Worm (Caenorhabditis elegans) whole organism, L4 larva: ENCODE results near the gene ver-3.

Source experiments
- F10B5.3 ChIP-seq: sonication (generic microtip); optimal IDR thresholded peaks from 2 replicates; lab custom pipeline; 2016; ENCODE audit warnings: mild to moderate bottlenecking, missing genetic modification characterization, missing compliant biosample characterization
- F37D6.2 ChIP-seq: sonication (generic microtip); optimal IDR thresholded peaks from 2 replicates; lab custom pipeline; 2016; ENCODE audit warnings: mild to moderate bottlenecking, missing genetic modification characterization, missing compliant biosample characterization
- F44E2.7 ChIP-seq: fragments of 200-800 bp; sonication (Bioruptor generic); IDR thresholded peaks from 2 replicates; pipeline ENCODE4 v2.1.2; 2022; ENCODE audit warnings: missing genetic modification characterization, missing compliant biosample characterization
- R02D3.7 ChIP-seq: fragments of 150-350 bp; sonication (generic microtip); optimal IDR thresholded peaks from 3 replicates; lab custom pipeline; 2014; ENCODE audit warnings: missing biosample characterization, missing genetic modification characterization
- ZK337.2 ChIP-seq: fragments of 200-800 bp; sonication (Bioruptor generic); IDR thresholded peaks from 2 replicates; pipeline ENCODE4 v1.3.6; 2022; ENCODE audit warnings: missing genetic modification reagents, missing genetic modification characterization, missing compliant biosample characterization
- aly-2 ChIP-seq: sonication (generic microtip); optimal IDR thresholded peaks from 2 replicates; lab custom pipeline; 2018; ENCODE audit warnings: missing biosample characterization, missing genetic modification characterization
- arid-1 ChIP-seq: fragments of 200-800 bp; sonication (Bioruptor generic); conservative IDR thresholded peaks from 2 replicates; pipeline ENCODE4 v1.3.6; 2022; ENCODE audit warnings: missing genetic modification reagents, missing genetic modification characterization, missing compliant biosample characterization
- ceh-28 ChIP-seq: fragments of 150-350 bp; optimal IDR thresholded peaks from 2 replicates; lab custom pipeline; 2014; ENCODE audit warnings: missing biosample characterization, missing genetic modification reagents, missing genetic modification characterization
- ceh-44 ChIP-seq: fragments of 200-800 bp; sonication (Bioruptor generic); IDR thresholded peaks from 2 replicates; pipeline ENCODE4 v1.3.6; 2022; ENCODE audit warnings: missing genetic modification reagents, missing genetic modification characterization, missing compliant biosample characterization
- ces-1 ChIP-seq: fragments of 150-350 bp; sonication (generic microtip); optimal IDR thresholded peaks from 4 replicates; lab custom pipeline; 2014; ENCODE audit warnings: missing biosample characterization, missing genetic modification reagents, missing genetic modification characterization
- daf-16 ChIP-seq, 3 experiments: sonication (generic microtip); optimal IDR thresholded peaks; 2 replicates each; lab custom pipeline; 2016 to 2017; ENCODE audit warnings: missing genetic modification characterization in 3 of 3, missing genetic modification reagents in 3 of 3, mild to moderate bottlenecking in 2 of 3, missing compliant biosample characterization in 2 of 3, missing biosample characterization in 1 of 3, moderate library complexity in 1 of 3
- dmd-6 ChIP-seq: fragments of 200-800 bp; sonication (Bioruptor generic); IDR thresholded peaks from 2 replicates; pipeline ENCODE4 v1.3.6; 2022; ENCODE audit warnings: missing genetic modification reagents, missing genetic modification characterization, missing compliant biosample characterization
- dve-1 ChIP-seq: sonication (generic microtip); optimal IDR thresholded peaks from 2 replicates; lab custom pipeline; 2017; ENCODE audit warnings: antibody characterized with exemption, mild to moderate bottlenecking, missing genetic modification characterization, missing compliant biosample characterization; ENCODE audit not compliant: insufficient read depth
- hlh-11 ChIP-seq: fragments of 200-800 bp; sonication (Bioruptor generic); optimal IDR thresholded peaks from 2 replicates; lab custom pipeline; 2018; ENCODE audit warnings: mild to moderate bottlenecking, missing genetic modification characterization, missing compliant biosample characterization
- hlh-30 ChIP-seq: sonication (generic microtip); optimal IDR thresholded peaks from 2 replicates; lab custom pipeline; 2017; ENCODE audit warnings: antibody characterized with exemption, mild to moderate bottlenecking, missing genetic modification characterization, missing compliant biosample characterization; ENCODE audit not compliant: insufficient read depth
- lin-1 ChIP-seq: fragments of 200-800 bp; sonication (Bioruptor generic); IDR thresholded peaks from 2 replicates; pipeline ENCODE4 v1.3.6; 2022; ENCODE audit warnings: missing genetic modification reagents, missing genetic modification characterization, missing compliant biosample characterization
- lin-13 ChIP-seq: fragments of 150-350 bp; optimal IDR thresholded peaks from 2 replicates; lab custom pipeline; 2014; ENCODE audit warnings: missing biosample characterization, missing genetic modification reagents, missing genetic modification characterization
- lin-38 ChIP-seq: fragments of 200-800 bp; sonication (Bioruptor generic); IDR thresholded peaks from 2 replicates; pipeline ENCODE4 v1.3.6; 2022; ENCODE audit warnings: missing genetic modification reagents, missing genetic modification characterization, missing compliant biosample characterization
- lir-3 ChIP-seq: sonication (generic microtip); optimal IDR thresholded peaks from 2 replicates; lab custom pipeline; 2016; ENCODE audit warnings: mild to moderate bottlenecking, missing genetic modification characterization, missing compliant biosample characterization
- mep-1 ChIP-seq: fragments of 150-350 bp; sonication (generic microtip); optimal IDR thresholded peaks from 3 replicates; lab custom pipeline; 2014; ENCODE audit warnings: missing biosample characterization, missing genetic modification characterization
- mxl-3 ChIP-seq: fragments of 200-800 bp; sonication (Bioruptor generic); optimal IDR thresholded peaks from 2 replicates; lab custom pipeline; 2018; ENCODE audit warnings: mild to moderate bottlenecking, missing genetic modification characterization, missing compliant biosample characterization
- nhr-237 ChIP-seq: sonication (generic microtip); optimal IDR thresholded peaks from 2 replicates; lab custom pipeline; 2017; ENCODE audit warnings: missing biosample characterization, missing genetic modification characterization
- nhr-28 ChIP-seq: fragments of 150-350 bp; optimal IDR thresholded peaks from 2 replicates; lab custom pipeline; 2014; ENCODE audit warnings: missing biosample characterization, missing genetic modification characterization
- nhr-48 ChIP-seq: sonication (generic microtip); optimal IDR thresholded peaks from 2 replicates; lab custom pipeline; 2016; ENCODE audit warnings: mild to moderate bottlenecking, missing genetic modification characterization, missing compliant biosample characterization
- nhr-6 ChIP-seq: fragments of 150-350 bp; optimal IDR thresholded peaks from 2 replicates; lab custom pipeline; 2014; ENCODE audit warnings: missing biosample characterization, missing genetic modification characterization
- nhr-76 ChIP-seq: fragments of 150-350 bp; optimal IDR thresholded peaks from 2 replicates; lab custom pipeline; 2014; ENCODE audit warnings: missing biosample characterization, missing genetic modification characterization
- php-3 ChIP-seq: fragments of 200-800 bp; sonication (Bioruptor generic); IDR thresholded peaks from 2 replicates; pipeline ENCODE4 v1.3.6; 2022; ENCODE audit warnings: missing genetic modification reagents, missing genetic modification characterization, missing compliant biosample characterization
- pqm-1 ChIP-seq: sonication (generic microtip); optimal IDR thresholded peaks from 2 replicates; lab custom pipeline; 2017; ENCODE audit warnings: missing biosample characterization, missing genetic modification characterization
- tra-1 ChIP-seq: fragments of 200-800 bp; sonication (Bioruptor generic); IDR thresholded peaks from 2 replicates; pipeline ENCODE4 v1.3.6; 2022; ENCODE audit warnings: missing genetic modification reagents, missing genetic modification characterization, missing compliant biosample characterization
- unc-130 ChIP-seq: sonication (generic microtip); optimal IDR thresholded peaks from 2 replicates; lab custom pipeline; 2016; ENCODE audit warnings: missing genetic modification reagents, missing genetic modification characterization, missing compliant biosample characterization
- unc-62 ChIP-seq, 3 experiments: fragments of 150-350 bp in 1 of 3; sonication (generic microtip); optimal IDR thresholded peaks in 2 of 3; peaks in 1 of 3; 1 replicate in 1 of 3; 2 replicates in 2 of 3; lab custom pipeline; 2014 to 2017; ENCODE audit warnings: missing biosample characterization in 3 of 3, missing genetic modification characterization in 3 of 3, missing genetic modification reagents in 3 of 3, missing genotype in 1 of 3
- vab-7 ChIP-seq: fragments of 200-800 bp; sonication (Bioruptor generic); IDR thresholded peaks from 2 replicates; pipeline ENCODE4 v1.3.6; 2022; ENCODE audit warnings: missing genetic modification reagents, missing genetic modification characterization, missing compliant biosample characterization

ver-3 gene

ce11 chrX:10951922-10952321, 40.4 kb upstream of the ver-3 start (continued):
- TF ChIP-seq lin-1 (GFP tag; lab: Robert Waterston, UW) (no peak), arid-1 (GFP tag; lab: Robert Waterston, UW) (no peak)

- no peak for TF ChIP-seq unc-130 (GFP tag; lab: Kevin White, UChicago)
- no peak for TF ChIP-seq F37D6.2 (tag; lab: Kevin White, UChicago)
- no peak for TF ChIP-seq hlh-30 (tag; lab: Kevin White, UChicago)
- no peak for TF ChIP-seq mep-1 (tag; lab: Kevin White, UChicago)
- no peak for TF ChIP-seq nhr-6
- TF ChIP-seq ces-1 (GFP tag; lab: Kevin White, UChicago), result no peak
- no peak for TF ChIP-seq lin-13 (GFP tag; lab: Kevin White, UChicago)
- TF ChIP-seq vab-7, result no peak
- no peak for TF ChIP-seq mxl-3
- TF ChIP-seq aly-2, result no peak
- no peak for TF ChIP-seq unc-62 (GFP tag; optimal IDR thresholded peaks at IDR 0.05 in 1 of 2; lab: Kevin White, UChicago)
- no peak for TF ChIP-seq unc-62 (tag; optimal IDR thresholded peaks at IDR 0.05; lab: Kevin White, UChicago)
- TF ChIP-seq ceh-28 (tag; lab: Kevin White, UChicago), result no peak
- no peak for TF ChIP-seq F44E2.7 (GFP tag; lab: Robert Waterston, UW)
These were observed 38.4 kb upstream of the ver-3 start, which contains the start of gene pbo-4 for ce11 chrX:10953834-10954233. Gene pbo-4, plus strand, starts transcription at chrX:10954134.

DNA sequence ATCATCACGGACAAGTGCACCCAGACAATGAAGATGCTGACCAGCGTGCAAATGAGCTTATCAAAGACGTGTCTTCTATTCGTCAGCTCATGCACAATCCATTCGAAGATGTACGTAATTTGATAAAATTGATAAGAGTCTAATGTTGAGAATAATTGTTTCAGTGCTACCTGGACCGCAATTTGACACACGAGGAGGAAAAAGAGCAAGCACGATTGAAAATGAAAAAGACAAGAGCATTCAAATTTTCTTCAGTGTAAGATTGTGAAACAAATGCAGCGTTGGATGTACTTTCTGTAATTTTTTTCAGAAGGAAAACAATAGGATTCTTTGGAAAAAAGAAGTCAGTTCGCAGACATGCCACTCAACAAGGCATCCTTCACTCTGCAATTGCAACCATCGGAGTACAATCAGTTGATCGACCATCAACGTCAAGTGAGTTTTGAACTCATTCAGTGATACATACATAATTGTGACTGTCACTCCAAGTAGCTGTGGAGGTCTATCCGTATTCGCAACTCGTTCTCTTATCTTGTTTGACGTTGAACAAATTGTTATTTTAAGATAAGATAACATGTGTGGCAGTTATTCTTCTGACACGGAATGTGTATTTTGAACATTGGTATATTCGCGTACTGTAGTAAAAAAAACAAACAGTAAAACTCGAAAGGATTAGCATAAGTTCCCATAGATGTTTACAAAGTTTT, 35.2 kb upstream of the ver-3 start:
- TF ChIP-seq lin-1 (GFP tag; lab: Robert Waterston, UW), result 0 out of 2 replicates have a peak, but pooled peaks have one; percentile 13
- no peak for TF ChIP-seq ceh-44 (GFP tag; lab: Robert Waterston, UW)
- TF ChIP-seq pqm-1 (tag; lab: Kevin White, UChicago), result peak; percentile 5
- TF ChIP-seq hlh-11 (tag; lab: Kevin White, UChicago), result peak; percentile 11
- peak; percentile 38; the same call in 1 of the 2 replicates for TF ChIP-seq tra-1 (GFP tag; lab: Robert Waterston, UW)
- TF ChIP-seq vab-7, result no peak
- no peak for TF ChIP-seq nhr-237 (tag; lab: Kevin White, UChicago)
- peak; percentile 45 for TF ChIP-seq nhr-28 (tag; lab: Kevin White, UChicago)
- TF ChIP-seq dmd-6, result peak; percentile 89
- no peak for TF ChIP-seq daf-16 (GFP tag; optimal IDR thresholded peaks at IDR 0.05; lab: Kevin White, UChicago)
- TF ChIP-seq daf-16 (tag; optimal IDR thresholded peaks at IDR 0.05; lab: Kevin White, UChicago), result peak; percentile 21
- no peak for TF ChIP-seq R02D3.7
- TF ChIP-seq php-3, result 0 out of 2 replicates have a peak, but pooled peaks have one; percentile 48
- no peak for TF ChIP-seq F10B5.3 (tag; lab: Kevin White, UChicago)
- TF ChIP-seq dve-1 (tag; lab: Kevin White, UChicago), result peak; percentile 38
- TF ChIP-seq unc-62 (GFP tag; optimal IDR thresholded peaks at IDR 0.05 in 1 of 2; lab: Kevin White, UChicago), result peak in 1 of 2 experiments; percentile 92
- no peak for TF ChIP-seq unc-62 (tag; optimal IDR thresholded peaks at IDR 0.05; lab: Kevin White, UChicago)
- peak; percentile 25 for TF ChIP-seq nhr-48 (tag; lab: Kevin White, UChicago)
- TF ChIP-seq lir-3 (tag; lab: Kevin White, UChicago), result no peak

DNA sequence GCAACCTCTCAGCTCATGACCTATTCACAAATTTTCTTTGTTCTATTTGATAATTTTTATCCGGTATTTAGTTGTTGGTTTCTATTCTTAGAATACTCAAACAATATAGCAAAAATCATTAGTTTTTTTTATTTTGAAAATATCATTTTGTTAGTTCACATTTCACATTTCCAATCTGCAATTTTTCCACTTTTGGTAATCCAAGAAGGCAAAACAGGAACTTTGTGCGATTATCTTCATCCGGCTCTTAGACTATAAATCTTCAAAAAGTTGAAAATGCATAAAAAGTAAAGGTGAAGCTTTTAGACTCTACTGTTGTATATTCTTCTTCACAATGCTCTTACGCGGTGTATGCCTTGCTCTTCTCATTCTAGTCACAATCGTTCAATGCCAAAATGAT, 33.9 kb upstream of the ver-3 start, which contains the start of gene nlp-19:
Gene nlp-19, plus strand, starts transcription at position 301 of the 400 bp plus-strand sequence.
- TF ChIP-seq lin-38 (no peak), F10B5.3 (tag; lab: Kevin White, UChicago) (no peak), nhr-76 (tag; lab: Kevin White, UChicago) (no peak), ZK337.2 (GFP tag; lab: Robert Waterston, UW) (no peak), vab-7 (no peak)
